Fruit fly (Drosophila melanogaster) whole organism, larva: ENCODE data around the gene att-ORFB.

Experiments
- noc ChIP-seq: fragments of 200-800 bp; sonication (Bioruptor generic); optimal IDR thresholded peaks from 3 replicates; lab custom pipeline; 2019; ENCODE audit warnings: missing biosample characterization, mild to moderate bottlenecking, missing genetic modification characterization, moderate library complexity

att-ORFB gene

DNA sequence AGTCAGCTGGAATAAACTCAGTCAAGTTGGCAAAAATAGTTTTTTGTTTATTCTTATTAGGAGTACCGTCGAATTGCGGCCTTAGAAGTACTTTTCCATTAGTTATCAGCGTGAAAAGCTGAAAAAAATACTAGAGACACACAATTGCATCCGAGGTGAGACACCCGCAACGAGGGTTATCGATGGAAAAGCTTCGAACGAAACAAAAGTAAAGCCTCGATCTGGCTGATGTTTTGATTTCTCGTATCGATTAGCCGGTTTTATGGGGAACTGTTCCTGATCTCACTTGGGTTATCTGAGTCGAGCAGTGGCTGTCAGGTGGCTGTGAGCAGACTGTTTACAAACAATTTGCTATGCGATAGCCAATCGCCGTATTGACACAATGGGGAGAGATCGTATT, 10.5 kb downstream of the att-ORFB start:
- no peak for TF ChIP-seq noc (tag; lab: Kevin White, UChicago)

DNA sequence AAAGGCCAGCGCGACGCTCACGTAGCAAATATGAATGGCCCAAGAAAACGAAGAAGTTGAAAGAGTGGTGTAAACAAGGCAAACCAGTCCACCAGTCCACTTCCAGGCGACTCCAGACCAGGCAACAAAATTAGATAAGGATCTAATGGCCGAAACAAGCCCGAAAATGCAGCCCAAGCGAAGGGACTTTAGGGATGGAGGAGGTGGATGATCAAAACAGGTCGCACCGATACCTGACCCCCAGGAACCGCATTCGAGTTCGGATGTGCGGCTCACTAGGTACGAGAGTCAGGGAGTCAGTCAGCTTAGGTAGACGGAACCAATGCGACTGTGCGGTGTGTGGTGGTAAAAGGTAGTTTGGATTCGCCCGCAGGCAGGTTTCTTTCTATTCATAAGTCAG, 11.0 kb downstream of the att-ORFB start:
- no peak for TF ChIP-seq noc (tag; lab: Kevin White, UChicago)

DNA sequence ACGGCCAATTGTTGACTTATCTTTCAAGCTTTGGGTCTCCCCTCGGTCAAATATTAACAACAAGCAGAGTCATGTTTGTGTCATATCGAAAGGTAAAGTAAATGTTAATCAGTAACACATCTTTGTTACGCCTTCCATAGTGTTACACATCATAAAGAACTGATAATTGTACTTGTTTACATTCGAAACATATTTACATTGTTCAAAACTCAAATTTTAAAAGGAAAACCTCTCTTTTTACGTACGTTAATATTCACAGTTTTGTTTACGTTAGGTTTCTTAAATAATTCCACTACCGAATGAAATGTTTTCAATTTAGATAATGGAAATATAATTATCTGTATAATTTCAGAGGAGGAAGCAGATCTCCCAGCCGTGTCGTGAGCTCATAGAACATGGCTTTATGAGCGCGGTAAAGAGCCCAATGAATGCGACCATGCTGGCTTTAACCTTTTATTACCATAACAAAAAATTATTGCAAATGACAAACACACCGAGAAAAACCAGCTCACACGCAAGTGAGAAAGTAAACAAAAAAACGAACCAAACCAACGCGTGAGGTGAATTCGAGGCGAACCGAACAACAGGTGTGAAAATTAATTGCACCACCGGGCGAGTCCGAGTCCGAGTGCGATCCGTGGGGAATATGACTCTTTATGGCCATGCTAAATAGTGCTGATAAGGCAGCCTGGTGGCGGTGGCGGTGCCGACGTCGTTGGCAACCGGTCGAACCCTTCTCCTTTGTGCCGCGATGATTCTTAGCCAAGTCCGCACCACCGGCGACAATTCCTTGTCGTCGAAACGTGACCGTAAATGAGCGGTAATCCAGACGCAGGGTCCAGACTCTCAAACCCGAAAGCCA, 11.7 kb downstream of the att-ORFB start:
- no peak for TF ChIP-seq noc (tag; lab: Kevin White, UChicago)

DNA sequence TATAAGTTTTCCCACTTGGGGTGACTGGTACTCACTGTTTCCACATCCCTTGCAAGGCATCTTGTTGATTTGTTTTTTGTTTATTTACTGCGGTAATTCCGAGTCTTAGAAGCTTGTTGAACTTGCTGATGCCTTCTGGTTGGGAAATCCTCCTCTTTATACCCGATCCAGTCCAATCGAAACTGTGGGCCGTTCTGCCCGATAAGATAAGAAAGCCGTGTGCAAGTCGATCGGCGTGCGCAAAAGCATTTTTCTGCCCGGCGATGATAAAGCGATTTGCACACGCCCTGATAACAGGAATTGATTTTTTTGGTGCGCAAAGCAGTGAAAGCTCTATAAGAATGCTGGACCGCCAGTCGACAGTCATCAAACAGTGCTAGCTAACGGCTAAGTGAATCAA, 19.6 kb downstream of the att-ORFB start, which contains the start of the genes MtnE and MtnD:
Gene MtnE, minus strand, starts transcription at position 130 of the 400 bp plus-strand sequence.
Gene MtnD, plus strand, starts transcription at position 388 of the 400 bp plus-strand sequence.
- TF ChIP-seq noc (tag; lab: Kevin White, UChicago), result no peak

DNA sequence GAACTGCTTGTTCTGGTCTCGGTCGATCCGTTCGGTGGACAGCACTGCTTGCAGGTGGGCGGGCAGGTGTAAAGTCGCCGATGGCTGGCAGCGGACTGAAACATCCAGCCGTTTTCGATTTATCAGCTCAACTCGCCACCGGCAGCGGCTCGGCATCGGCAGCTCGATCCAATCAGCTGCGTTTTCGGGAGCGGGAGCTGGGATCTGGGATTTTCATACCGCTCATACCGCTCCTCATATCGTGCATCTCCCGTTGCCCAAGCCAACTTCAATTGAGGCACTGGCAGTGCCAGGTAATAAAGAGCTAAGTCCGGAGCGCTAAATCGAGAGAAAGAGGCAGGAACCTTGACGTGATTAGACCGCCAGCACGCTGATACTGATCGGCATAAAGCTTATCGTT, 41.8 kb downstream of the att-ORFB start, which contains the start of gene MFS9:
Gene MFS9, minus strand, starts transcription at position 101 of the 400 bp plus-strand sequence.
- no peak for TF ChIP-seq noc (tag; lab: Kevin White, UChicago)

DNA sequence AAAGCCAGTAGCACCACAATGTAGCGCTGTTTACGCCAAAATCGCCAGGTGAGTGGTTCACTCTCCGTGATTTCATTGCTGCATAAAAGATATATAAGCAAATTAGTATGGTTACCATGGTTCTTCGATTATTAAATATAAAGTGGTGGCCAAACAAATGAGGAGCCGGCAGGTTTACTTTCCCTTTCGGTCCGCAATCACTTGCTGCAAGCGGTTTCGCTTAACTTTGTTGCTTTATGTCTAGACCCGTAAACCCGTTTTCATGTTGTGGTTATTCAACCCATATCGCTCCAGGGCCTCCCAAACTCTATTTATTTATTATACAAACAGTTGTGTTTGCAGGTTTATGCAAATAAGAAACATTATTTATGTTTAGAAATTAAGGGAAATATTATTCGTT, 44.8 kb downstream of the att-ORFB start:
- TF ChIP-seq noc (tag; lab: Kevin White, UChicago), result no peak

- no peak for TF ChIP-seq noc (tag; lab: Kevin White, UChicago)
Measured at dm6 chr3R:20504488-20504887, 49.7 kb downstream of the att-ORFB start, which contains the start of gene Or92a. TSS of gene Or92a (plus strand) at chr3R:20504788.

DNA sequence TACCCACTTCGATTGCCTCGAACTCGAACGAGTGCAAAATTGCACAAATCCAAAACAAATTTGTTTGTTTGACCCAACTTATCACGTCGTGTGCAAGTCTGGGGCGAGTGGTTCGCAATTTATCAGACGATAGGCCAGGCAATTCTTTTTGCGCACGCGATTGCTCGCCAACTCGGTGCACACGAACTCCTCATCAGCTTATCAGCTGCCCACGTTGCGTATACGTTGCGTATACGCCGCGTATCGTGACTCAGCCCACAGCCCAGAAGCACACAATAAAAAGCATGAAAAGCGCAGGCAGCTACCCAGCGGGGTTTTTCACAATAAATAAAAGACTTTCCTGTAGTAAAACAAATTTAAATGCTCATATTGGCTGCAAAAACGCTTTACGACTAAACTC, 50.6 kb downstream of the att-ORFB start, which contains the start of gene MtnB:
Gene MtnB, minus strand, starts transcription at position 101 of the 400 bp plus-strand sequence.
- TF ChIP-seq noc (tag; lab: Kevin White, UChicago), result no peak
